Worm (Caenorhabditis elegans) whole organism, L3 larva: Measurements from ENCODE around the gene gst-42.

Source experiments
- R02D3.7 ChIP-seq: fragments of 150-350 bp; optimal IDR thresholded peaks from 2 replicates; lab custom pipeline; 2014; ENCODE audit warnings: missing biosample characterization, missing genetic modification characterization
- ZK546.5 ChIP-seq: sonication (generic microtip); optimal IDR thresholded peaks from 2 replicates; lab custom pipeline; 2017; ENCODE audit warnings: missing biosample characterization, missing genetic modification characterization
- ama-1 ChIP-seq: fragments of 150-350 bp; optimal IDR thresholded peaks from 2 replicates; lab custom pipeline; 2018
- ceh-16 ChIP-seq: sonication (generic microtip); optimal IDR thresholded peaks from 2 replicates; lab custom pipeline; 2017; ENCODE audit warnings: missing biosample characterization, missing genetic modification characterization
- ceh-28 ChIP-seq: fragments of 150-350 bp; optimal IDR thresholded peaks from 2 replicates; lab custom pipeline; 2014; ENCODE audit warnings: missing biosample characterization, missing genetic modification reagents, missing genetic modification characterization
- ceh-82 ChIP-seq: fragments of 150-350 bp; optimal IDR thresholded peaks from 2 replicates; lab custom pipeline; 2014; ENCODE audit warnings: missing biosample characterization, missing genetic modification characterization
- ceh-9 ChIP-seq: sonication (generic microtip); optimal IDR thresholded peaks from 2 replicates; lab custom pipeline; 2018; ENCODE audit warnings: missing biosample characterization, missing genetic modification characterization
- daf-12 ChIP-seq: fragments of 150-350 bp; optimal IDR thresholded peaks from 2 replicates; lab custom pipeline; 2014; ENCODE audit warnings: missing biosample characterization, missing genetic modification reagents, missing genetic modification characterization
- egl-27 ChIP-seq: sonication (generic microtip); optimal IDR thresholded peaks from 4 replicates; lab custom pipeline; 2017; ENCODE audit warnings: missing biosample characterization, missing genetic modification reagents, missing genetic modification characterization
- egl-5 ChIP-seq: fragments of 150-350 bp; optimal IDR thresholded peaks from 2 replicates; lab custom pipeline; 2017; ENCODE audit warnings: missing biosample characterization, missing genetic modification reagents, missing genetic modification characterization, inconsistent platforms
- elt-1 ChIP-seq: fragments of 150-350 bp; optimal IDR thresholded peaks from 2 replicates; lab custom pipeline; 2014; ENCODE audit warnings: missing biosample characterization, missing genetic modification characterization
- elt-2 ChIP-seq: sonication (generic microtip); optimal IDR thresholded peaks from 2 replicates; lab custom pipeline; 2016; ENCODE audit warnings: missing genetic modification reagents, mild to moderate bottlenecking, missing genetic modification characterization, missing compliant biosample characterization
- elt-3 ChIP-seq, 3 experiments: fragments of 150-350 bp in 1 of 3; sonication (generic microtip) in 2 of 3; optimal IDR thresholded peaks; 2 replicates in 2 of 3; 4 replicates in 1 of 3; lab custom pipeline; 2014 to 2017; ENCODE audit warnings: missing biosample characterization in 3 of 3, missing genetic modification characterization in 3 of 3
- eor-1 ChIP-seq, 2 experiments: fragments of 150-350 bp; optimal IDR thresholded peaks; 2 replicates each; lab custom pipeline; 2014 to 2018; ENCODE audit warnings: missing biosample characterization in 2 of 2, missing genetic modification characterization in 2 of 2
- fkh-10 ChIP-seq: sonication (generic microtip); optimal IDR thresholded peaks from 2 replicates; lab custom pipeline; 2017; ENCODE audit warnings: missing biosample characterization, missing genetic modification reagents, missing genetic modification characterization
- fkh-2 ChIP-seq: fragments of 150-350 bp; optimal IDR thresholded peaks from 2 replicates; lab custom pipeline; 2014; ENCODE audit warnings: missing biosample characterization, missing genetic modification reagents, missing genetic modification characterization
- fos-1 ChIP-seq: fragments of 150-350 bp; optimal IDR thresholded peaks from 2 replicates; lab custom pipeline; 2014; ENCODE audit warnings: missing biosample characterization, missing genetic modification characterization
- hmg-11 ChIP-seq: sonication (generic microtip); optimal IDR thresholded peaks from 2 replicates; lab custom pipeline; 2016; ENCODE audit warnings: missing genetic modification characterization, missing compliant biosample characterization
- jun-1 ChIP-seq: fragments of 150-350 bp; optimal IDR thresholded peaks from 2 replicates; lab custom pipeline; 2014; ENCODE audit warnings: missing biosample characterization, missing genetic modification reagents, missing genetic modification characterization
- lin-15B ChIP-seq: fragments of 150-350 bp; optimal IDR thresholded peaks from 2 replicates; lab custom pipeline; 2014; ENCODE audit warnings: missing biosample characterization, missing genetic modification characterization
- lsy-12 ChIP-seq: sonication (generic microtip); optimal IDR thresholded peaks from 2 replicates; lab custom pipeline; 2016; ENCODE audit warnings: mild to moderate bottlenecking, missing genetic modification characterization, missing compliant biosample characterization
- mdl-1 ChIP-seq: fragments of 150-350 bp; optimal IDR thresholded peaks from 2 replicates; lab custom pipeline; 2014; ENCODE audit warnings: missing biosample characterization, missing genetic modification characterization
- mml-1 ChIP-seq: fragments of 150-350 bp; sonication (generic microtip); optimal IDR thresholded peaks from 3 replicates; lab custom pipeline; 2014; ENCODE audit warnings: missing biosample characterization, missing genetic modification characterization
- nfya-1 ChIP-seq: sonication (generic microtip); optimal IDR thresholded peaks from 2 replicates; lab custom pipeline; 2017; ENCODE audit warnings: missing genetic modification characterization, mild to moderate bottlenecking, missing compliant biosample characterization, antibody characterized with exemption, moderate library complexity; ENCODE audit not compliant: insufficient read depth
- nhr-11 ChIP-seq: fragments of 150-350 bp; optimal IDR thresholded peaks from 2 replicates; lab custom pipeline; 2014; ENCODE audit warnings: missing biosample characterization, missing genetic modification characterization
- nhr-12 ChIP-seq: fragments of 150-350 bp; optimal IDR thresholded peaks from 2 replicates; lab custom pipeline; 2014; ENCODE audit warnings: missing biosample characterization, missing genetic modification characterization
- nhr-23 ChIP-seq: fragments of 150-350 bp; optimal IDR thresholded peaks from 2 replicates; lab custom pipeline; 2014; ENCODE audit warnings: missing biosample characterization, missing genetic modification reagents, missing genetic modification characterization
- nhr-237 ChIP-seq: fragments of 150-350 bp; optimal IDR thresholded peaks from 2 replicates; lab custom pipeline; 2014; ENCODE audit warnings: missing biosample characterization, missing genetic modification characterization
- nhr-25 ChIP-seq: sonication (generic microtip); optimal IDR thresholded peaks from 2 replicates; lab custom pipeline; 2017; ENCODE audit warnings: missing biosample characterization, missing genetic modification characterization
- nhr-28 ChIP-seq: fragments of 150-350 bp; optimal IDR thresholded peaks from 2 replicates; lab custom pipeline; 2014; ENCODE audit warnings: missing biosample characterization, missing genetic modification characterization
- nhr-43 ChIP-seq: sonication (generic microtip); optimal IDR thresholded peaks from 2 replicates; lab custom pipeline; 2016; ENCODE audit warnings: mild to moderate bottlenecking, missing genetic modification characterization, missing compliant biosample characterization; ENCODE audit not compliant: poor library complexity, severe bottlenecking
- nhr-67 ChIP-seq: fragments of 150-350 bp; optimal IDR thresholded peaks from 2 replicates; lab custom pipeline; 2014; ENCODE audit warnings: missing biosample characterization, missing genetic modification characterization
- nhr-76 ChIP-seq: fragments of 150-350 bp; sonication (generic microtip); optimal IDR thresholded peaks from 5 replicates; lab custom pipeline; 2014; ENCODE audit warnings: missing biosample characterization, missing genetic modification characterization
- nhr-77 ChIP-seq: fragments of 150-350 bp; optimal IDR thresholded peaks from 2 replicates; lab custom pipeline; 2014; ENCODE audit warnings: missing biosample characterization, missing genetic modification characterization
- pha-4 ChIP-seq: fragments of 150-350 bp; optimal IDR thresholded peaks from 2 replicates; lab custom pipeline; 2014; ENCODE audit warnings: missing biosample characterization, missing genetic modification reagents, missing genetic modification characterization
- pqm-1 ChIP-seq: fragments of 150-350 bp; optimal IDR thresholded peaks from 2 replicates; lab custom pipeline; 2017; ENCODE audit warnings: missing biosample characterization, missing genetic modification characterization, inconsistent platforms
- sea-2 ChIP-seq: fragments of 150-350 bp; sonication (generic microtip); optimal IDR thresholded peaks from 4 replicates; lab custom pipeline; 2014; ENCODE audit warnings: missing biosample characterization, missing genetic modification reagents, missing genetic modification characterization
- snpc-4 ChIP-seq: fragments of 150-350 bp; optimal IDR thresholded peaks from 2 replicates; lab custom pipeline; 2014; ENCODE audit warnings: missing biosample characterization, missing genetic modification characterization
- tbx-2 ChIP-seq: sonication (generic microtip); optimal IDR thresholded peaks from 2 replicates; lab custom pipeline; 2016; ENCODE audit warnings: mild to moderate bottlenecking, missing genetic modification characterization, missing compliant biosample characterization
- unc-62 ChIP-seq: fragments of 150-350 bp; sonication (generic microtip); optimal IDR thresholded peaks from 4 replicates; lab custom pipeline; 2014; ENCODE audit warnings: missing biosample characterization, missing genetic modification reagents, missing genetic modification characterization
- ztf-11 ChIP-seq: fragments of 150-350 bp; optimal IDR thresholded peaks from 2 replicates; lab custom pipeline; 2014; ENCODE audit warnings: missing biosample characterization, missing genetic modification characterization
- ztf-4 ChIP-seq: fragments of 150-350 bp; optimal IDR thresholded peaks from 2 replicates; lab custom pipeline; 2014; ENCODE audit warnings: missing biosample characterization, missing genetic modification characterization

The gst-42 gene

ce11 chrX:11738602-11739100 lies 10.9 kb upstream of the gst-42 start, which contains the start of gene nspa-9:
nspa-9 (plus strand) TSS chrX:11739050.
- no peak for TF ChIP-seq nhr-77 (tag; lab: Kevin White, UChicago)
- TF ChIP-seq mdl-1 = peak; percentile 50
- TF ChIP-seq elt-2 (tag; lab: Kevin White, UChicago) = peak; percentile 94
- TF ChIP-seq lin-15B (tag; lab: Kevin White, UChicago) = no peak
- peak; percentile 19 for TF ChIP-seq jun-1 (tag; lab: Kevin White, UChicago)
- no peak for TF ChIP-seq elt-1
- no peak for TF ChIP-seq ama-1
- TF ChIP-seq pqm-1 (tag; lab: Kevin White, UChicago) = peak; percentile 94
- TF ChIP-seq ztf-11 (tag; lab: Kevin White, UChicago) = no peak
- TF ChIP-seq fkh-2 = no peak
- no peak for TF ChIP-seq ceh-16
- TF ChIP-seq ztf-4 (tag; lab: Kevin White, UChicago) = no peak
- TF ChIP-seq pha-4 (tag; lab: Kevin White, UChicago) = peak; percentile 83
- no peak for TF ChIP-seq hmg-11 (tag; lab: Kevin White, UChicago)
- no peak for TF ChIP-seq nhr-25 (tag; lab: Kevin White, UChicago)

ce11 chrX:11737053-11737452 lies 9.3 kb upstream of the gst-42 start, which contains the start of gene D1053.3:
D1053.3 (minus strand) TSS chrX:11737153.
- no peak for TF ChIP-seq R02D3.7 (tag; lab: Kevin White, UChicago)
- TF ChIP-seq nhr-11 (tag; lab: Kevin White, UChicago) = no peak
- no peak for TF ChIP-seq nhr-12 (tag; lab: Kevin White, UChicago)
- no peak for TF ChIP-seq egl-5 (tag; lab: Kevin White, UChicago)
- TF ChIP-seq lin-15B (tag; lab: Kevin White, UChicago) = no peak
- no peak for TF ChIP-seq mml-1 (tag; lab: Kevin White, UChicago)
- TF ChIP-seq eor-1 (tag; optimal IDR thresholded peaks at IDR 0.05; lab: Kevin White, UChicago) = no peak
- TF ChIP-seq elt-1 = no peak
- no peak for TF ChIP-seq tbx-2 (tag; lab: Kevin White, UChicago)
- no peak for TF ChIP-seq fos-1 (tag; lab: Kevin White, UChicago)
- TF ChIP-seq mdl-1 = no peak
- no peak for TF ChIP-seq ceh-9 (tag; lab: Kevin White, UChicago)

DNA sequence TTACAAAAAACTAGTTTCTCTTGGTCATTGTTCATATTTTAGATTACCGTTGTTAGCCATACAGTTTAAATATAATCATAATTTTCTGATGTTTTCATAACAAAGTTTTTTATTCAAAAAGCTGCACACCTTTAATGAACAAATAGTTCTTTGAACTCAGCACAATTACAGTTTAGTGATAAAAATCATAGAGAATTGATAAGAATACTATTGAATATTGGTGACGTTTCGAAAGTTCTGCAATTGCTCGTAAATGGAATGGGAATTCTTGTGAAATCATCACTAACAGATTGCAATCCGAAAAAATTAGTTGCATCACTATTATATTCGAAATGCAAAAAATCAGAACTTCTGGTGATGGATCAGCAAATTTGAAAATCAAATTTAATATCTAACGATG lies 6.4 kb upstream of the gst-42 start:
- TF ChIP-seq nhr-67 (no peak), lsy-12 (tag; lab: Kevin White, UChicago) (no peak), pqm-1 (tag; lab: Kevin White, UChicago) (peak; percentile 57), elt-2 (tag; lab: Kevin White, UChicago) (peak; percentile 64)

- TF ChIP-seq fkh-2 (no peak), egl-5 (tag; lab: Kevin White, UChicago) (no peak), nhr-43 (tag; lab: Kevin White, UChicago) (no peak), ceh-16 (no peak), nhr-237 (tag; lab: Kevin White, UChicago) (no peak), ceh-28 (tag; lab: Kevin White, UChicago) (no peak)
Observed at ce11 chrX:11732752-11733151, 5.0 kb upstream of the gst-42 start.

DNA sequence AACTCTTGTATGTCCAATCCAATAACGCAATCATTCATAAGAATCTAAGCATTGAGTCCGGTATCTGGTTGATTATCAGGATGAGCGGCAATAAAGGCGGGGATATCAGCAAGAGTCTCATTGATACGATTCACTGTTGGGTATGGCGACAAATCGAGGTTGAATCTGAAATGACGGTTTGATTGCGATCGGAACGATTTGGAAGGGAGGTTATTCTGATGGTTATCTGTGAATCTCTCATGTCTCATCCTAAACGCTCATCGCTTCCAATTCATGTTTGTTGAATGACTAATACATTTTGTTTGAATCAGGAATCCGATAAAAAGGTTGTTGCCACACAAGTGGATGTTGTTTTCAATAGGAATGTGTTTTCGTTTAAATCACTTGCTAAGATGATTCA lies 1.3 kb downstream of the gst-42 start:
- no peak for TF ChIP-seq snpc-4
- TF ChIP-seq lin-15B (tag; lab: Kevin White, UChicago) = no peak
- TF ChIP-seq nhr-76 (tag; lab: Kevin White, UChicago) = no peak
- TF ChIP-seq egl-27 = no peak
- TF ChIP-seq fkh-10 = no peak
- no peak for TF ChIP-seq lsy-12 (tag; lab: Kevin White, UChicago)
- TF ChIP-seq ztf-4 (tag; lab: Kevin White, UChicago) = no peak
- TF ChIP-seq ceh-28 (tag; lab: Kevin White, UChicago) = no peak
- no peak for TF ChIP-seq sea-2 (GFP tag; lab: Kevin White, UChicago)
- no peak for TF ChIP-seq daf-12 (tag; lab: Kevin White, UChicago)
- no peak for TF ChIP-seq R02D3.7 (tag; lab: Kevin White, UChicago)
- peak; percentile 10 for TF ChIP-seq nhr-23 (tag; lab: Kevin White, UChicago)
- TF ChIP-seq mml-1 (tag; lab: Kevin White, UChicago) = no peak
- no peak for TF ChIP-seq fkh-2
- TF ChIP-seq ceh-9 (tag; lab: Kevin White, UChicago) = no peak
- peak; percentile 37 for TF ChIP-seq nhr-25 (tag; lab: Kevin White, UChicago)
- TF ChIP-seq nhr-11 (tag; lab: Kevin White, UChicago) = no peak
- peak in 1 of 3 experiments; percentile 53 for TF ChIP-seq elt-3 (tag; optimal IDR thresholded peaks at IDR 0.05; lab: Kevin White, UChicago)
- TF ChIP-seq mdl-1 = no peak
- no peak for TF ChIP-seq ceh-16
- TF ChIP-seq tbx-2 (tag; lab: Kevin White, UChicago) = no peak
- TF ChIP-seq nhr-28 (tag; lab: Kevin White, UChicago) = no peak
- TF ChIP-seq ceh-82 (tag; lab: Kevin White, UChicago) = no peak
- no peak for TF ChIP-seq nfya-1
- no peak for TF ChIP-seq egl-5 (tag; lab: Kevin White, UChicago)
- peak; percentile 89 for TF ChIP-seq elt-1
- TF ChIP-seq nhr-77 (tag; lab: Kevin White, UChicago) = no peak
- TF ChIP-seq pqm-1 (tag; lab: Kevin White, UChicago) = no peak
- TF ChIP-seq unc-62 (GFP tag; lab: Kevin White, UChicago) = no peak
- TF ChIP-seq ZK546.5 = no peak
- TF ChIP-seq eor-1 (tag; optimal IDR thresholded peaks at IDR 0.05; lab: Kevin White, UChicago) = no peak
